Worm (Caenorhabditis elegans) whole organism, L4 larva: ENCODE data around the gene Y67D8C.9.

Experiments
- aha-1 ChIP-seq: fragments of 150-350 bp; peaks from one replicate; lab custom pipeline; 2014; ENCODE audit warnings: missing biosample characterization, missing genetic modification characterization
- attf-4 ChIP-seq: sonication (generic microtip); optimal IDR thresholded peaks from 3 replicates; lab custom pipeline; 2017; ENCODE audit warnings: missing biosample characterization, missing genetic modification characterization
- egl-43 ChIP-seq: fragments of 200-800 bp; sonication (Bioruptor generic); IDR thresholded peaks from 2 replicates; pipeline ENCODE4 v1.3.6; 2022; ENCODE audit warnings: missing genetic modification reagents, missing genetic modification characterization, missing compliant biosample characterization
- hlh-11 ChIP-seq: fragments of 200-800 bp; sonication (Bioruptor generic); optimal IDR thresholded peaks from 2 replicates; lab custom pipeline; 2018; ENCODE audit warnings: mild to moderate bottlenecking, missing genetic modification characterization, missing compliant biosample characterization
- hlh-30 ChIP-seq: sonication (generic microtip); optimal IDR thresholded peaks from 2 replicates; lab custom pipeline; 2017; ENCODE audit warnings: antibody characterized with exemption, mild to moderate bottlenecking, missing genetic modification characterization, missing compliant biosample characterization; ENCODE audit not compliant: insufficient read depth
- lsy-2 ChIP-seq, 2 experiments: fragments of 150-350 bp in 1 of 2; sonication (generic microtip) in 1 of 2; optimal IDR thresholded peaks; 2 replicates each; lab custom pipeline; 2014 to 2017; ENCODE audit warnings: missing biosample characterization in 2 of 2, missing genetic modification characterization in 2 of 2
- mxl-2 ChIP-seq: fragments of 200-800 bp; sonication (Bioruptor generic); conservative IDR thresholded peaks from 2 replicates; pipeline ENCODE4 v1.3.6; 2022; ENCODE audit warnings: missing genetic modification reagents, missing genetic modification characterization, missing compliant biosample characterization
- mxl-3 ChIP-seq: fragments of 200-800 bp; sonication (Bioruptor generic); optimal IDR thresholded peaks from 2 replicates; lab custom pipeline; 2018; ENCODE audit warnings: mild to moderate bottlenecking, missing genetic modification characterization, missing compliant biosample characterization
- nhr-11 ChIP-seq: fragments of 150-350 bp; optimal IDR thresholded peaks from 2 replicates; lab custom pipeline; 2014; ENCODE audit warnings: missing biosample characterization, missing genetic modification characterization
- nhr-28 ChIP-seq: fragments of 150-350 bp; optimal IDR thresholded peaks from 2 replicates; lab custom pipeline; 2014; ENCODE audit warnings: missing biosample characterization, missing genetic modification characterization
- pqm-1 ChIP-seq: sonication (generic microtip); optimal IDR thresholded peaks from 2 replicates; lab custom pipeline; 2017; ENCODE audit warnings: missing biosample characterization, missing genetic modification characterization
- set-16 ChIP-seq: fragments of 200-800 bp; sonication (Bioruptor generic); IDR thresholded peaks from 2 replicates; pipeline ENCODE4 v1.3.6; 2022; ENCODE audit warnings: missing genetic modification reagents, missing genetic modification characterization, missing compliant biosample characterization
- zip-11 ChIP-seq: fragments of 200-800 bp; sonication (Bioruptor generic); IDR thresholded peaks from 2 replicates; pipeline ENCODE4 v1.3.6; 2022; ENCODE audit warnings: missing genetic modification characterization, missing compliant biosample characterization

The Y67D8C.9 gene

DNA sequence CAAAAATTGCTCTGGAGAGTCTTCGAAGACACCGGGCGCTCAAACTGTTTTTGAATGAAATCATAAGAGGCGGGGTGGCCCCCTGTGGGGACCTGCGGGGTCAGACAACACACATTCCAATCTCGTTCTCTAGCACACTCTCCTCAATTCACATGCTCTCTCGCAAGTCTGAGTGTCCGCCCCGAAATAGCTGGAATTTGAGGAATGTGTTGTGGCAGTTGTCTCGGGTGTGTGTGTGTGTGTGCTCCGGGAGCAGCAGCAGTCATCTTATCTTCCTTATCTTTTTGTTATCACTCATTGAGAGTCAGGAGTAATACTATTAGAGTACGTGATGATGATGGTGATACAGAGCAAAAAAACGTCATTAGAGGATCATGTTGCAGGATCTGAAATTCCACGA lies 56.8 kb downstream of the Y67D8C.9 start:
- TF ChIP-seq mxl-2 (GFP tag; lab: Robert Waterston, UW) (no peak), set-16 (GFP tag; lab: Robert Waterston, UW) (peak; percentile 22; the same call in 1 of the 2 replicates), hlh-11 (tag; lab: Kevin White, UChicago) (peak; percentile 67), aha-1 (tag; lab: Kevin White, UChicago) (peak; percentile 62), pqm-1 (tag; lab: Kevin White, UChicago) (peak; percentile 47), zip-11 (GFP tag; lab: Robert Waterston, UW) (0 out of 2 replicates have a peak, but pooled peaks have one; percentile 4), attf-4 (tag; lab: Kevin White, UChicago) (no peak), hlh-30 (peak; percentile 60), lsy-2 (tag; optimal IDR thresholded peaks at IDR 0.05; lab: Kevin White, UChicago) (peak in 1 of 2 experiments; percentile 1), nhr-28 (tag; lab: Kevin White, UChicago) (peak; percentile 48), egl-43 (GFP tag; lab: Robert Waterston, UW) (0 out of 2 replicates have a peak, but pooled peaks have one; percentile 31), mxl-3 (GFP tag; lab: Kevin White, UChicago) (no peak)

DNA sequence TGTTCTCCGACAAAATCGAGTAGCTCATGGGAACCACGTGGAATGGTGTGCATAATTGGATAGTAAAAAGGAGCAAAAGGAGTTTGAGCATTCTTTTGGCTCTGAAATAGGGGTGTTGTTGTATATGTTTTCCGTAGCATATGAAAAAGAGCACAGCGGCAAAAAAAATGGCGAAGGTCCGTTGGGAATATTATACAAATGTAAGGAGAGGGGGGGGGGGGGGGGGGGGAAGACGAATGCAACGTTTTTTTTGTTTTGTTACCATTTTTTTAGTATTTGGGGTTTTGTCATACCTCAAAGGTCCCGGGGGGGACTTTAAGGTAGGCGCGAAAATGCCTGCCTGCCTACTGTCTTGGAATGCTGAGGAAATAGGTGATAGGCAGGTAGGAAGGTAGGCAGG lies 57.9 kb downstream of the Y67D8C.9 start, which contains the start of gene ndnf-1:
TSS of gene ndnf-1 (minus strand) at position 101 of the 400 bp plus-strand sequence.
- TF ChIP-seq nhr-11 (no peak), aha-1 (tag; lab: Kevin White, UChicago) (peak; percentile 27)
